Worm (Caenorhabditis elegans) whole organism, young adult: ENCODE measurements around the gene asp-2.

ENCODE experiments used
- B0336.3 ChIP-seq: fragments of 200-800 bp; sonication (Bioruptor generic); IDR thresholded peaks from 2 replicates; pipeline ENCODE4 v1.3.6; 2022; ENCODE audit warnings: missing genetic modification characterization, missing compliant biosample characterization
- C06A6.2 ChIP-seq: fragments of 200-800 bp; sonication (Bioruptor generic); conservative IDR thresholded peaks from 2 replicates; pipeline ENCODE4 v1.3.6; 2022; ENCODE audit warnings: missing genetic modification characterization, missing compliant biosample characterization
- C17E4.6 ChIP-seq: fragments of 200-800 bp; sonication (Bioruptor generic); IDR thresholded peaks from 2 replicates; pipeline ENCODE4 v1.3.6; 2022; ENCODE audit warnings: missing genetic modification reagents, missing genetic modification characterization, missing compliant biosample characterization
- F10E7.11 ChIP-seq: sonication (generic microtip); optimal IDR thresholded peaks from 2 replicates; lab custom pipeline; 2017; ENCODE audit warnings: mild to moderate bottlenecking, missing genetic modification characterization, moderate library complexity, missing compliant biosample characterization
- F49E8.2 ChIP-seq: sonication (generic microtip); optimal IDR thresholded peaks from 3 replicates; lab custom pipeline; 2017; ENCODE audit warnings: missing genetic modification characterization, mild to moderate bottlenecking, missing compliant biosample characterization, antibody characterized with exemption, moderate library complexity; ENCODE audit not compliant: insufficient read depth
- F52B5.7 ChIP-seq: sonication (generic microtip); optimal IDR thresholded peaks from 2 replicates; lab custom pipeline; 2016; ENCODE audit warnings: mild to moderate bottlenecking, missing genetic modification characterization, missing compliant biosample characterization
- K11D2.4 ChIP-seq: fragments of 200-800 bp; sonication (Bioruptor generic); IDR thresholded peaks from 2 replicates; pipeline ENCODE4 v1.3.6; 2022; ENCODE audit warnings: missing genetic modification reagents, missing genetic modification characterization, missing compliant biosample characterization
- K12H6.12 ChIP-seq: fragments of 200-800 bp; sonication (Bioruptor generic); optimal IDR thresholded peaks from 2 replicates; lab custom pipeline; 2018; ENCODE audit warnings: mild to moderate bottlenecking, missing genetic modification characterization, missing compliant biosample characterization
- Y53F4B.3 ChIP-seq: fragments of 200-800 bp; sonication (Bioruptor generic); IDR thresholded peaks from 2 replicates; pipeline ENCODE4 v1.3.6; 2022; ENCODE audit warnings: missing genetic modification reagents, missing genetic modification characterization, missing compliant biosample characterization
- Y79H2A.3 ChIP-seq: fragments of 200-800 bp; sonication (Bioruptor generic); conservative IDR thresholded peaks from 2 replicates; pipeline ENCODE4 v1.3.6; 2022; ENCODE audit warnings: missing genetic modification reagents, missing genetic modification characterization, missing compliant biosample characterization
- Y95B8A.8 ChIP-seq: fragments of 200-800 bp; sonication (Bioruptor generic); IDR thresholded peaks from 2 replicates; pipeline ENCODE4 v1.3.6; 2022; ENCODE audit warnings: missing genetic modification reagents, missing genetic modification characterization, missing compliant biosample characterization
- atf-7 ChIP-seq: sonication (generic microtip); optimal IDR thresholded peaks from 2 replicates; lab custom pipeline; 2017; ENCODE audit warnings: mild to moderate bottlenecking, missing genetic modification characterization, missing compliant biosample characterization
- athp-1 ChIP-seq: sonication (generic microtip); optimal IDR thresholded peaks from 2 replicates; lab custom pipeline; 2017; ENCODE audit warnings: mild to moderate bottlenecking, missing genetic modification characterization, missing compliant biosample characterization
- attf-3 ChIP-seq: fragments of 200-800 bp; sonication (Bioruptor generic); conservative IDR thresholded peaks from 2 replicates; pipeline ENCODE4 v1.3.6; 2022; ENCODE audit warnings: missing genetic modification reagents, missing genetic modification characterization, missing compliant biosample characterization
- attf-5 ChIP-seq: fragments of 200-800 bp; sonication (Bioruptor generic); optimal IDR thresholded peaks from 2 replicates; lab custom pipeline; 2018; ENCODE audit warnings: mild to moderate bottlenecking, missing genetic modification characterization, missing compliant biosample characterization
- bed-1 ChIP-seq: fragments of 200-800 bp; sonication (Bioruptor generic); IDR thresholded peaks from 2 replicates; pipeline ENCODE4 v1.3.6; 2022; ENCODE audit warnings: missing genetic modification reagents, missing genetic modification characterization, missing compliant biosample characterization
- bed-2 ChIP-seq: fragments of 200-800 bp; sonication (Bioruptor generic); IDR thresholded peaks from 2 replicates; pipeline ENCODE4 v1.3.6; 2022; ENCODE audit warnings: missing genetic modification reagents, missing genetic modification characterization, missing compliant biosample characterization
- ccch-3 ChIP-seq: fragments of 200-800 bp; sonication (Bioruptor generic); optimal IDR thresholded peaks from 2 replicates; lab custom pipeline; 2018; ENCODE audit warnings: mild to moderate bottlenecking, missing genetic modification characterization, missing compliant biosample characterization
- cebp-2 ChIP-seq: fragments of 200-800 bp; sonication (Bioruptor generic); IDR thresholded peaks from 2 replicates; pipeline ENCODE4 v1.3.6; 2022; ENCODE audit warnings: missing genetic modification characterization, missing compliant biosample characterization
- ceh-40 ChIP-seq: fragments of 200-800 bp; sonication (Bioruptor generic); IDR thresholded peaks from 2 replicates; pipeline ENCODE4 v1.3.6; 2022; ENCODE audit warnings: missing genetic modification characterization, missing compliant biosample characterization
- ceh-58 ChIP-seq: fragments of 200-800 bp; sonication (Bioruptor generic); IDR thresholded peaks from 2 replicates; pipeline ENCODE4 v1.3.6; 2022; ENCODE audit warnings: missing genetic modification characterization, missing compliant biosample characterization
- ceh-79 ChIP-seq: sonication (generic microtip); optimal IDR thresholded peaks from 2 replicates; lab custom pipeline; 2017; ENCODE audit warnings: mild to moderate bottlenecking, missing genetic modification characterization, missing compliant biosample characterization
- ceh-91 ChIP-seq: fragments of 200-800 bp; sonication (Bioruptor generic); IDR thresholded peaks from 2 replicates; pipeline ENCODE4 v1.3.6; 2022; ENCODE audit warnings: missing genetic modification reagents, missing genetic modification characterization, missing compliant biosample characterization
- chd-7 ChIP-seq: sonication (generic microtip); optimal IDR thresholded peaks from 2 replicates; lab custom pipeline; 2016; ENCODE audit warnings: mild to moderate bottlenecking, missing genetic modification characterization, moderate library complexity, missing compliant biosample characterization
- die-1 ChIP-seq: sonication (generic microtip); optimal IDR thresholded peaks from 2 replicates; lab custom pipeline; 2016; ENCODE audit warnings: missing genotype, mild to moderate bottlenecking, missing genetic modification characterization, missing compliant biosample characterization
- egl-44 ChIP-seq: fragments of 200-800 bp; sonication (Bioruptor generic); IDR thresholded peaks from 2 replicates; pipeline ENCODE4 v1.3.6; 2022; ENCODE audit warnings: missing genetic modification reagents, missing genetic modification characterization, missing compliant biosample characterization
- fkh-3 ChIP-seq: sonication (generic microtip); optimal IDR thresholded peaks from 2 replicates; lab custom pipeline; 2016; ENCODE audit warnings: mild to moderate bottlenecking, missing genetic modification characterization, missing compliant biosample characterization
- gei-17 ChIP-seq: fragments of 200-800 bp; sonication (Bioruptor generic); optimal IDR thresholded peaks from 2 replicates; lab custom pipeline; 2018; ENCODE audit warnings: mild to moderate bottlenecking, missing genetic modification characterization, missing compliant biosample characterization
- him-1 ChIP-seq: sonication (generic microtip); optimal IDR thresholded peaks from 2 replicates; lab custom pipeline; 2016; ENCODE audit warnings: missing genotype, missing genetic modification reagents, missing genetic modification characterization, missing compliant biosample characterization
- hrde-1 ChIP-seq: sonication (generic microtip); optimal IDR thresholded peaks from 2 replicates; lab custom pipeline; 2016; ENCODE audit warnings: missing genetic modification characterization, mild to moderate bottlenecking, missing compliant biosample characterization, moderate library complexity, missing genotype, missing genetic modification reagents, borderline replicate concordance
- lin-54 ChIP-seq: fragments of 200-800 bp; sonication (Bioruptor generic); optimal IDR thresholded peaks from 2 replicates; lab custom pipeline; 2018; ENCODE audit warnings: mild to moderate bottlenecking, missing genetic modification characterization, missing compliant biosample characterization
- lir-1 ChIP-seq: fragments of 200-800 bp; sonication (Bioruptor generic); conservative IDR thresholded peaks from 2 replicates; pipeline ENCODE4 v1.3.6; 2022; ENCODE audit warnings: missing genetic modification reagents, missing genetic modification characterization, missing compliant biosample characterization
- lsy-27 ChIP-seq: sonication (generic microtip); optimal IDR thresholded peaks from 2 replicates; lab custom pipeline; 2017; ENCODE audit warnings: missing genetic modification characterization, mild to moderate bottlenecking, missing compliant biosample characterization, antibody characterized with exemption, missing genotype, borderline replicate concordance; ENCODE audit not compliant: insufficient read depth
- madf-10 ChIP-seq: sonication (generic microtip); optimal IDR thresholded peaks from 2 replicates; lab custom pipeline; 2016; ENCODE audit warnings: mild to moderate bottlenecking, missing genetic modification characterization, missing compliant biosample characterization
- madf-3 ChIP-seq: fragments of 200-800 bp; sonication (Bioruptor generic); IDR thresholded peaks from 2 replicates; pipeline ENCODE4 v1.3.6; 2022; ENCODE audit warnings: missing genetic modification reagents, missing genetic modification characterization, missing compliant biosample characterization
- madf-6 ChIP-seq: fragments of 200-800 bp; sonication (Bioruptor generic); IDR thresholded peaks from 2 replicates; pipeline ENCODE4 v1.3.6; 2022; ENCODE audit warnings: missing genetic modification reagents, missing genetic modification characterization, missing compliant biosample characterization
- madf-8 ChIP-seq: fragments of 200-800 bp; sonication (Bioruptor generic); conservative IDR thresholded peaks from 2 replicates; pipeline ENCODE4 v1.3.6; 2022; ENCODE audit warnings: missing genetic modification reagents, missing genetic modification characterization, missing compliant biosample characterization
- mxl-1 ChIP-seq: sonication (generic microtip); optimal IDR thresholded peaks from 2 replicates; lab custom pipeline; 2016; ENCODE audit warnings: missing genetic modification characterization, missing compliant biosample characterization
- nhr-80 ChIP-seq: sonication (generic microtip); optimal IDR thresholded peaks from 2 replicates; lab custom pipeline; 2016; ENCODE audit warnings: missing genetic modification characterization, missing compliant biosample characterization
- sea-2 ChIP-seq: fragments of 200-800 bp; sonication (Bioruptor generic); IDR thresholded peaks from 2 replicates; pipeline ENCODE4 v1.3.6; 2022; ENCODE audit warnings: missing genetic modification characterization, missing compliant biosample characterization
- snpc-1.1 ChIP-seq: sonication (generic microtip); optimal IDR thresholded peaks from 2 replicates; lab custom pipeline; 2017; ENCODE audit warnings: missing genetic modification characterization, mild to moderate bottlenecking, missing compliant biosample characterization, antibody characterized with exemption, moderate library complexity, missing genotype, missing genetic modification reagents; ENCODE audit not compliant: insufficient read depth
- tbx-9 ChIP-seq: sonication (generic microtip); optimal IDR thresholded peaks from 2 replicates; lab custom pipeline; 2016; ENCODE audit warnings: borderline replicate concordance, missing genetic modification characterization, inconsistent platforms, missing compliant biosample characterization
- unc-62 ChIP-seq: fragments of 150-350 bp; optimal IDR thresholded peaks from 2 replicates; lab custom pipeline; 2014; ENCODE audit warnings: missing biosample characterization, missing genetic modification reagents, missing genetic modification characterization
- zim-3 ChIP-seq: sonication (generic microtip); optimal IDR thresholded peaks from 2 replicates; lab custom pipeline; 2017; ENCODE audit warnings: mild to moderate bottlenecking, missing genetic modification characterization, moderate library complexity, missing compliant biosample characterization
- ztf-22 ChIP-seq: fragments of 200-800 bp; sonication (Bioruptor generic); optimal IDR thresholded peaks from 2 replicates; lab custom pipeline; 2018; ENCODE audit warnings: mild to moderate bottlenecking, missing genetic modification characterization, moderate library complexity, missing compliant biosample characterization
- ztf-25 ChIP-seq: fragments of 200-800 bp; sonication (Bioruptor generic); IDR thresholded peaks from 2 replicates; pipeline ENCODE4 v1.3.6; 2022; ENCODE audit warnings: missing genetic modification reagents, missing genetic modification characterization, missing compliant biosample characterization
- ztf-26 ChIP-seq: sonication (generic microtip); optimal IDR thresholded peaks from 2 replicates; lab custom pipeline; 2017; ENCODE audit warnings: missing genetic modification characterization, missing compliant biosample characterization
- ztf-28 ChIP-seq: fragments of 200-800 bp; sonication (Bioruptor generic); IDR thresholded peaks from 2 replicates; pipeline ENCODE4 v1.3.6; 2022; ENCODE audit warnings: missing genetic modification reagents, missing genetic modification characterization, missing compliant biosample characterization

Gene asp-2

DNA sequence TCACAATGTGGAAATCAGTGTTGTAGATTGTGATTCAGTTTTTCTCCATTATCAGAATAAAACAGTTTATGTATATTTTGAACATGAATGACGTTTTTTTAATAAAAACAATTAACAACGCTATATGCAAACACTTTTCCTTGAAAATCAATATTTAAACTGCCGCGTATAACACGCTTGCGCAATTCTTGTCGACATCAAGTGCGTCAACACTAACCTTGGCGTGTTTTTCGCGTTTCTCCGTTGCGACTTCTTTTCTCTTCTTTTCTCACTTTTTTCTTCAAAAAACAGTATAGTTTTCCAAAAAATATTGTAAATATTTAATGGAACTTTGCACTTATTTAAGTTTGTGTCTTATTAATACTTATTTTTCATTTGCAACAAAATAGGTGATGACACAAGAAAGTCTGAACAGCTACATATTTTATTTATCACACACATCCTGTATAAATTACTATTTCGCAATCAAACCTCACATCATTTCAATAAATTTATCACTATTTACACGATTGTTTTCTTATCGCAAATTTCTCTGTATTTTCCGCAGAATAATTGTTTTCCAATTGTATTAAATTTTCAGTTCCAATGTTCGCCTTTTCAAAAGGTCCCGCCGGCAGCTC lies 27.5 kb upstream of the asp-2 start, which contains the start of gene spas-1:
Gene spas-1 (plus strand): TSS at position 572 of the 620 bp plus-strand sequence.
- TF ChIP-seq C06A6.2 (GFP tag; lab: Robert Waterston, UW) (peak; percentile 69), ztf-26 (tag; lab: Kevin White, UChicago) (peak; percentile 56), Y95B8A.8 (GFP tag; lab: Robert Waterston, UW) (no peak), F52B5.7 (no peak), cebp-2 (GFP tag; lab: Robert Waterston, UW) (no peak), tbx-9 (tag; lab: Kevin White, UChicago) (no peak), K11D2.4 (GFP tag; lab: Robert Waterston, UW) (peak; percentile 40; the same call in 1 of the 2 replicates), bed-1 (no peak), ztf-28 (GFP tag; lab: Robert Waterston, UW) (no peak), madf-10 (tag; lab: Kevin White, UChicago) (peak; percentile 52), chd-7 (tag; lab: Kevin White, UChicago) (no peak), Y53F4B.3 (GFP tag; lab: Robert Waterston, UW) (no peak), sea-2 (GFP tag; lab: Robert Waterston, UW) (no peak), Y79H2A.3 (no peak), hrde-1 (tag; lab: Kevin White, UChicago) (no peak), F10E7.11 (tag; lab: Kevin White, UChicago) (no peak), madf-8 (GFP tag; lab: Robert Waterston, UW) (no peak; the same call in 1 of the 2 replicates), ceh-40 (GFP tag; lab: Robert Waterston, UW) (no peak), lir-1 (GFP tag; lab: Robert Waterston, UW) (no peak; the same call in 1 of the 2 replicates), B0336.3 (peak; percentile 67), K12H6.12 (tag; lab: Kevin White, UChicago) (peak; percentile 48), snpc-1.1 (tag; lab: Kevin White, UChicago) (peak; percentile 16), bed-2 (GFP tag; lab: Robert Waterston, UW) (no peak), zim-3 (tag; lab: Kevin White, UChicago) (no peak), athp-1 (tag; lab: Kevin White, UChicago) (no peak), atf-7 (tag; lab: Kevin White, UChicago) (no peak), unc-62 (GFP tag; lab: Kevin White, UChicago) (no peak), egl-44 (GFP tag; lab: Robert Waterston, UW) (no peak), ceh-79 (no peak), madf-6 (GFP tag; lab: Robert Waterston, UW) (peak; percentile 72), ccch-3 (GFP tag; lab: Kevin White, UChicago) (no peak), nhr-80 (tag; lab: Kevin White, UChicago) (peak; percentile 77), him-1 (tag; lab: Kevin White, UChicago) (peak; percentile 7), gei-17 (GFP tag; lab: Kevin White, UChicago) (peak; percentile 19), die-1 (tag; lab: Kevin White, UChicago) (peak; percentile 3), fkh-3 (tag; lab: Kevin White, UChicago) (no peak), ztf-22 (GFP tag; lab: Kevin White, UChicago) (no peak), ceh-91 (GFP tag; lab: Robert Waterston, UW) (no peak), C17E4.6 (GFP tag; lab: Robert Waterston, UW) (no peak), ceh-58 (no peak), attf-5 (GFP tag; lab: Kevin White, UChicago) (peak; percentile 84), madf-3 (GFP tag; lab: Robert Waterston, UW) (0 out of 2 replicates have a peak, but pooled peaks have one; percentile 5), F49E8.2 (tag; lab: Kevin White, UChicago) (no peak), lin-54 (GFP tag; lab: Kevin White, UChicago) (peak; percentile 97), lsy-27 (tag; lab: Kevin White, UChicago) (no peak), mxl-1 (tag; lab: Kevin White, UChicago) (no peak), ztf-25 (GFP tag; lab: Robert Waterston, UW) (no peak), attf-3 (GFP tag; lab: Robert Waterston, UW) (0 out of 2 replicates have a peak, but pooled peaks have one; percentile 14)
